Worm (Caenorhabditis elegans) whole organism, young adult: Measurements from ENCODE around the gene F59E12.9.

Source experiments
- F10E7.11 ChIP-seq: sonication (generic microtip); optimal IDR thresholded peaks from 2 replicates; lab custom pipeline; 2017; ENCODE audit warnings: mild to moderate bottlenecking, missing genetic modification characterization, moderate library complexity, missing compliant biosample characterization
- F33H1.4 ChIP-seq: fragments of 200-800 bp; sonication (Bioruptor generic); IDR thresholded peaks from 2 replicates; pipeline ENCODE4 v1.3.6; 2022; ENCODE audit warnings: missing genetic modification reagents, missing genetic modification characterization, missing compliant biosample characterization
- F52B5.7 ChIP-seq: sonication (generic microtip); optimal IDR thresholded peaks from 2 replicates; lab custom pipeline; 2016; ENCODE audit warnings: mild to moderate bottlenecking, missing genetic modification characterization, missing compliant biosample characterization
- K11D2.4 ChIP-seq: fragments of 200-800 bp; sonication (Bioruptor generic); IDR thresholded peaks from 2 replicates; pipeline ENCODE4 v1.3.6; 2022; ENCODE audit warnings: missing genetic modification reagents, missing genetic modification characterization, missing compliant biosample characterization
- Y56A3A.18 ChIP-seq: fragments of 200-800 bp; sonication (Bioruptor generic); IDR thresholded peaks from 2 replicates; pipeline ENCODE4 v1.3.6; 2022; ENCODE audit warnings: missing genetic modification reagents, missing genetic modification characterization, missing compliant biosample characterization
- Y67H2A.10 ChIP-seq: fragments of 200-800 bp; sonication (Bioruptor generic); conservative IDR thresholded peaks from 2 replicates; pipeline ENCODE4 v1.3.6; 2022; ENCODE audit warnings: missing genetic modification reagents, missing genetic modification characterization, missing compliant biosample characterization
- Y79H2A.3 ChIP-seq: fragments of 200-800 bp; sonication (Bioruptor generic); conservative IDR thresholded peaks from 2 replicates; pipeline ENCODE4 v1.3.6; 2022; ENCODE audit warnings: missing genetic modification reagents, missing genetic modification characterization, missing compliant biosample characterization
- Y95B8A.8 ChIP-seq: fragments of 200-800 bp; sonication (Bioruptor generic); IDR thresholded peaks from 2 replicates; pipeline ENCODE4 v1.3.6; 2022; ENCODE audit warnings: missing genetic modification reagents, missing genetic modification characterization, missing compliant biosample characterization
- akir-1 ChIP-seq: fragments of 200-800 bp; sonication (Bioruptor generic); optimal IDR thresholded peaks from 2 replicates; lab custom pipeline; 2018; ENCODE audit warnings: mild to moderate bottlenecking, missing genetic modification characterization, moderate library complexity, missing compliant biosample characterization
- attf-6 ChIP-seq: fragments of 200-800 bp; sonication (Bioruptor generic); IDR thresholded peaks from 2 replicates; pipeline ENCODE4 v1.3.6; 2022; ENCODE audit warnings: missing genetic modification reagents, missing genetic modification characterization, missing compliant biosample characterization
- bed-1 ChIP-seq: fragments of 200-800 bp; sonication (Bioruptor generic); IDR thresholded peaks from 2 replicates; pipeline ENCODE4 v1.3.6; 2022; ENCODE audit warnings: missing genetic modification reagents, missing genetic modification characterization, missing compliant biosample characterization
- cebp-1 ChIP-seq, 2 experiments: fragments of 200-800 bp in 1 of 2; sonication (Bioruptor generic) in 1 of 2; sonication (generic microtip) in 1 of 2; IDR thresholded peaks in 1 of 2; optimal IDR thresholded peaks in 1 of 2; 2 replicates each; pipeline versions ENCODE4 v1.3.6 to Lab custom; 2017 to 2022; ENCODE audit warnings: missing compliant biosample characterization in 2 of 2, missing genetic modification characterization in 2 of 2, mild to moderate bottlenecking in 1 of 2, missing genetic modification reagents in 1 of 2, moderate library complexity in 1 of 2
- ceh-100 ChIP-seq: fragments of 200-800 bp; sonication (Bioruptor generic); IDR thresholded peaks from 2 replicates; pipeline ENCODE4 v1.3.6; 2022; ENCODE audit warnings: missing genetic modification reagents, missing genetic modification characterization, missing compliant biosample characterization
- ceh-40 ChIP-seq: fragments of 200-800 bp; sonication (Bioruptor generic); IDR thresholded peaks from 2 replicates; pipeline ENCODE4 v1.3.6; 2022; ENCODE audit warnings: missing genetic modification characterization, missing compliant biosample characterization
- chd-7 ChIP-seq: sonication (generic microtip); optimal IDR thresholded peaks from 2 replicates; lab custom pipeline; 2016; ENCODE audit warnings: mild to moderate bottlenecking, missing genetic modification characterization, moderate library complexity, missing compliant biosample characterization
- dpl-1 ChIP-seq: fragments of 150-350 bp; optimal IDR thresholded peaks from 2 replicates; lab custom pipeline; 2014; ENCODE audit warnings: missing biosample characterization, missing genetic modification reagents, missing genetic modification characterization
- hmg-1.2 ChIP-seq: fragments of 200-800 bp; sonication (Bioruptor generic); IDR thresholded peaks from 2 replicates; pipeline ENCODE4 v1.3.6; 2022; ENCODE audit warnings: missing genetic modification reagents, missing genetic modification characterization, missing compliant biosample characterization
- hsf-1 ChIP-seq: fragments of 200-800 bp; sonication (Bioruptor generic); IDR thresholded peaks from 2 replicates; pipeline ENCODE4 v1.3.6; 2022; ENCODE audit warnings: missing genetic modification reagents, missing genetic modification characterization, missing compliant biosample characterization
- let-526 ChIP-seq: fragments of 200-800 bp; sonication (Bioruptor generic); IDR thresholded peaks from 2 replicates; pipeline ENCODE4 v1.3.6; 2022; ENCODE audit warnings: missing genetic modification reagents, missing genetic modification characterization, missing compliant biosample characterization
- let-607 ChIP-seq, 2 experiments: fragments of 200-800 bp in 1 of 2; sonication (Bioruptor generic) in 1 of 2; sonication (generic microtip) in 1 of 2; optimal IDR thresholded peaks; 2 replicates each; lab custom pipeline; 2016 to 2018; ENCODE audit warnings: mild to moderate bottlenecking in 2 of 2, missing compliant biosample characterization in 2 of 2, missing genetic modification characterization in 2 of 2, moderate library complexity in 2 of 2, missing genotype in 1 of 2
- lin-35 ChIP-seq, 3 experiments: fragments of 150-350 bp in 2 of 3; sonication (generic microtip) in 1 of 3; optimal IDR thresholded peaks; 2 replicates each; lab custom pipeline; 2014 to 2018; ENCODE audit warnings: missing biosample characterization in 3 of 3, missing genetic modification characterization in 3 of 3, missing genetic modification reagents in 3 of 3
- lir-1 ChIP-seq: fragments of 200-800 bp; sonication (Bioruptor generic); conservative IDR thresholded peaks from 2 replicates; pipeline ENCODE4 v1.3.6; 2022; ENCODE audit warnings: missing genetic modification reagents, missing genetic modification characterization, missing compliant biosample characterization
- lsl-1 ChIP-seq: fragments of 200-800 bp; sonication (Bioruptor generic); optimal IDR thresholded peaks from 2 replicates; lab custom pipeline; 2018; ENCODE audit warnings: mild to moderate bottlenecking, missing genetic modification characterization, moderate library complexity, missing compliant biosample characterization
- lsy-27 ChIP-seq: sonication (generic microtip); optimal IDR thresholded peaks from 2 replicates; lab custom pipeline; 2017; ENCODE audit warnings: missing genetic modification characterization, mild to moderate bottlenecking, missing compliant biosample characterization, antibody characterized with exemption, missing genotype, borderline replicate concordance; ENCODE audit not compliant: insufficient read depth
- madf-6 ChIP-seq: fragments of 200-800 bp; sonication (Bioruptor generic); IDR thresholded peaks from 2 replicates; pipeline ENCODE4 v1.3.6; 2022; ENCODE audit warnings: missing genetic modification reagents, missing genetic modification characterization, missing compliant biosample characterization
- madf-8 ChIP-seq: fragments of 200-800 bp; sonication (Bioruptor generic); conservative IDR thresholded peaks from 2 replicates; pipeline ENCODE4 v1.3.6; 2022; ENCODE audit warnings: missing genetic modification reagents, missing genetic modification characterization, missing compliant biosample characterization
- mcd-1 ChIP-seq: fragments of 200-800 bp; sonication (Bioruptor generic); IDR thresholded peaks from 2 replicates; pipeline ENCODE4 v1.3.6; 2022; ENCODE audit warnings: missing genetic modification reagents, missing genetic modification characterization, missing compliant biosample characterization
- mes-4 ChIP-seq: sonication (generic microtip); optimal IDR thresholded peaks from 2 replicates; lab custom pipeline; 2016; ENCODE audit warnings: missing genotype, missing genetic modification characterization, missing compliant biosample characterization
- nfya-2 ChIP-seq: fragments of 200-800 bp; sonication (Bioruptor generic); IDR thresholded peaks from 2 replicates; pipeline ENCODE4 v1.3.6; 2022; ENCODE audit warnings: missing genetic modification reagents, missing genetic modification characterization, missing compliant biosample characterization
- nhr-179 ChIP-seq: sonication (generic microtip); optimal IDR thresholded peaks from 2 replicates; lab custom pipeline; 2016; ENCODE audit warnings: mild to moderate bottlenecking, missing genetic modification characterization, missing compliant biosample characterization
- nhr-27 ChIP-seq: fragments of 200-800 bp; sonication (Bioruptor generic); optimal IDR thresholded peaks from 2 replicates; lab custom pipeline; 2018; ENCODE audit warnings: mild to moderate bottlenecking, missing genetic modification characterization, moderate library complexity, missing compliant biosample characterization
- nhr-90 ChIP-seq: sonication (generic microtip); optimal IDR thresholded peaks from 2 replicates; lab custom pipeline; 2016; ENCODE audit warnings: missing genotype, mild to moderate bottlenecking, missing genetic modification characterization, missing compliant biosample characterization
- pha-4 ChIP-seq: fragments of 150-350 bp; sonication (generic microtip); optimal IDR thresholded peaks from 2 replicates; lab custom pipeline; 2014; ENCODE audit warnings: missing biosample characterization, missing genetic modification reagents, missing genetic modification characterization
- sdz-38 ChIP-seq: sonication (generic microtip); optimal IDR thresholded peaks from 2 replicates; lab custom pipeline; 2016; ENCODE audit warnings: missing genotype, missing genetic modification characterization, missing compliant biosample characterization
- snpc-1.1 ChIP-seq: sonication (generic microtip); optimal IDR thresholded peaks from 2 replicates; lab custom pipeline; 2017; ENCODE audit warnings: missing genetic modification characterization, mild to moderate bottlenecking, missing compliant biosample characterization, antibody characterized with exemption, moderate library complexity, missing genotype, missing genetic modification reagents; ENCODE audit not compliant: insufficient read depth
- snpc-4 ChIP-seq, 5 experiments: fragments of 150-350 bp in 1 of 5; sonication (generic microtip) in 4 of 5; optimal IDR thresholded peaks; 2 replicates each; lab custom pipeline; 2014 to 2018; ENCODE audit warnings: missing genetic modification characterization in 5 of 5, missing biosample characterization in 3 of 5, antibody characterized with exemption in 2 of 5, mild to moderate bottlenecking in 2 of 5, missing compliant biosample characterization in 2 of 5, missing genotype in 2 of 5, moderate library complexity in 2 of 5, missing genetic modification reagents in 1 of 5
- sptf-2 ChIP-seq: fragments of 200-800 bp; sonication (Bioruptor generic); optimal IDR thresholded peaks from 2 replicates; lab custom pipeline; 2018; ENCODE audit warnings: mild to moderate bottlenecking, missing genetic modification characterization, missing compliant biosample characterization
- tbp1 ChIP-seq: fragments of 200-800 bp; sonication (Bioruptor generic); optimal IDR thresholded peaks from 2 replicates; lab custom pipeline; 2018; ENCODE audit warnings: mild to moderate bottlenecking, missing genetic modification characterization, missing compliant biosample characterization
- tbx-9 ChIP-seq: sonication (generic microtip); optimal IDR thresholded peaks from 2 replicates; lab custom pipeline; 2016; ENCODE audit warnings: borderline replicate concordance, missing genetic modification characterization, inconsistent platforms, missing compliant biosample characterization
- unc-130 ChIP-seq: sonication (generic microtip); optimal IDR thresholded peaks from 2 replicates; lab custom pipeline; 2016; ENCODE audit warnings: missing genetic modification reagents, missing genetic modification characterization, missing compliant biosample characterization
- ztf-18 ChIP-seq: sonication (generic microtip); optimal IDR thresholded peaks from 2 replicates; lab custom pipeline; 2016; ENCODE audit warnings: missing genotype, mild to moderate bottlenecking, missing genetic modification characterization, missing compliant biosample characterization
- ztf-22 ChIP-seq: fragments of 200-800 bp; sonication (Bioruptor generic); optimal IDR thresholded peaks from 2 replicates; lab custom pipeline; 2018; ENCODE audit warnings: mild to moderate bottlenecking, missing genetic modification characterization, moderate library complexity, missing compliant biosample characterization
- ztf-25 ChIP-seq: fragments of 200-800 bp; sonication (Bioruptor generic); IDR thresholded peaks from 2 replicates; pipeline ENCODE4 v1.3.6; 2022; ENCODE audit warnings: missing genetic modification reagents, missing genetic modification characterization, missing compliant biosample characterization
- ztf-26 ChIP-seq: sonication (generic microtip); optimal IDR thresholded peaks from 2 replicates; lab custom pipeline; 2017; ENCODE audit warnings: missing genetic modification characterization, missing compliant biosample characterization
- ztf-28 ChIP-seq: fragments of 200-800 bp; sonication (Bioruptor generic); IDR thresholded peaks from 2 replicates; pipeline ENCODE4 v1.3.6; 2022; ENCODE audit warnings: missing genetic modification reagents, missing genetic modification characterization, missing compliant biosample characterization
- ztf-6 ChIP-seq: fragments of 200-800 bp; sonication (Bioruptor generic); IDR thresholded peaks from 2 replicates; pipeline ENCODE4 v1.3.6; 2022; ENCODE audit warnings: missing genetic modification reagents, missing genetic modification characterization, missing compliant biosample characterization

The F59E12.9 gene

ce11 chrII:5661735-5662177, 14.9 kb upstream of the F59E12.9 start:
- TF ChIP-seq tbp1 (peak; percentile 71), akir-1 (GFP tag; lab: Kevin White, UChicago) (peak; percentile 78), let-526 (GFP tag; lab: Robert Waterston, UW) (peak; percentile 97), ceh-40 (GFP tag; lab: Robert Waterston, UW) (peak; percentile 94), F33H1.4 (GFP tag; lab: Robert Waterston, UW) (no peak; the same call in 1 of the 2 replicates), F10E7.11 (peak; percentile 100), ztf-28 (GFP tag; lab: Robert Waterston, UW) (peak; percentile 93), nhr-27 (peak; percentile 98), let-607 (tag; optimal IDR thresholded peaks at IDR 0.05; lab: Kevin White, UChicago) (peak; percentile 82 to 88), tbx-9 (tag; lab: Kevin White, UChicago) (peak; percentile 99), chd-7 (tag; lab: Kevin White, UChicago) (peak; percentile 99), lir-1 (GFP tag; lab: Robert Waterston, UW) (peak; percentile 79), nfya-2 (GFP tag; lab: Robert Waterston, UW) (peak; percentile 99), F52B5.7 (tag; lab: Kevin White, UChicago) (peak; percentile 100), nhr-90 (tag; lab: Kevin White, UChicago) (peak; percentile 87), snpc-4 (GFP tag; optimal IDR thresholded peaks at IDR 0.05; lab: Kevin White, UChicago) (peak; percentile 51), snpc-4 (tag; optimal IDR thresholded peaks at IDR 0.05; lab: Kevin White, UChicago) (peak in 2 of 4 experiments; percentile 82 to 84), ztf-22 (GFP tag; lab: Kevin White, UChicago) (peak; percentile 55), ztf-26 (tag; lab: Kevin White, UChicago) (peak; percentile 96), madf-6 (GFP tag; lab: Robert Waterston, UW) (peak; percentile 91), attf-6 (peak; percentile 92), Y95B8A.8 (GFP tag; lab: Robert Waterston, UW) (peak; percentile 96), sptf-2 (no peak), lsl-1 (GFP tag; lab: Kevin White, UChicago) (no peak), Y56A3A.18 (peak; percentile 93), nhr-179 (tag; lab: Kevin White, UChicago) (peak; percentile 12), unc-130 (GFP tag; lab: Kevin White, UChicago) (peak; percentile 65), lin-35 (GFP tag; optimal IDR thresholded peaks at IDR 0.05; lab: Kevin White, UChicago) (peak in 2 of 3 experiments; percentile 57 to 69), hmg-1.2 (GFP tag; lab: Robert Waterston, UW) (peak; percentile 93), sdz-38 (no peak), K11D2.4 (GFP tag; lab: Robert Waterston, UW) (peak; percentile 94), pha-4 (tag; lab: Kevin White, UChicago) (no peak), cebp-1 (GFP tag; IDR thresholded peaks at IDR 0.05; lab: Robert Waterston, UW) (peak; percentile 88), cebp-1 (tag; optimal IDR thresholded peaks at IDR 0.05; lab: Kevin White, UChicago) (peak; percentile 90), ceh-100 (peak; percentile 90), ztf-18 (tag; lab: Kevin White, UChicago) (peak; percentile 28), lsy-27 (tag; lab: Kevin White, UChicago) (peak; percentile 90), Y67H2A.10 (peak; percentile 85), snpc-1.1 (tag; lab: Kevin White, UChicago) (no peak), ztf-6 (GFP tag; lab: Robert Waterston, UW) (peak; percentile 83), dpl-1 (GFP tag; lab: Kevin White, UChicago) (no peak), hsf-1 (GFP tag; lab: Robert Waterston, UW) (peak; percentile 89), bed-1 (GFP tag; lab: Robert Waterston, UW) (peak; percentile 91), mcd-1 (GFP tag; lab: Robert Waterston, UW) (peak; percentile 91), madf-8 (GFP tag; lab: Robert Waterston, UW) (no peak), ztf-25 (peak; percentile 95; the same call in 1 of the 2 replicates), Y79H2A.3 (GFP tag; lab: Robert Waterston, UW) (peak; percentile 96), mes-4 (tag; lab: Kevin White, UChicago) (peak; percentile 36)
